Worm (Caenorhabditis elegans): ENCODE data around the gene F35E12.10.
A peak's percentile ranks its signal among the peaks of the same experiment; 100 is the strongest.

- TF ChIP-seq dmd-9 (GFP tag; IDR thresholded peaks at IDR 0.05) (no peak), nhr-28 (tag; optimal IDR thresholded peaks at IDR 0.05) (peak; percentile 74), lin-13 (GFP tag; optimal IDR thresholded peaks at IDR 0.05) (no peak), nhr-76 (tag; optimal IDR thresholded peaks at IDR 0.05) (no peak), ceh-82 (tag; optimal IDR thresholded peaks at IDR 0.05) (no peak), spr-1 (tag; optimal IDR thresholded peaks at IDR 0.05) (no peak), ceh-20 (GFP tag; IDR thresholded peaks at IDR 0.05) (no peak), pha-4 (GFP tag; IDR thresholded peaks at IDR 0.05) (no peak), pha-4 (tag; optimal IDR thresholded peaks at IDR 0.05) (no peak), skn-1 (tag; optimal IDR thresholded peaks at IDR 0.05) (no peak), T20F7.1 (GFP tag; optimal IDR thresholded peaks at IDR 0.05) (peak; percentile 19), lin-38 (GFP tag; IDR thresholded peaks at IDR 0.05) (0 out of 2 replicates have a peak, but pooled peaks have one; percentile 31), fos-1 (tag; optimal IDR thresholded peaks at IDR 0.05) (no peak), ztf-11 (tag; optimal IDR thresholded peaks at IDR 0.05) (no peak)
Measured at ce11 chrV:13787225-13787898, 38.8 kb upstream of the F35E12.10 start, which contains the start of the genes F53C11.4 and F53C11.5.

Data from whole organism, L4 larva.